1 fruit fly cellular context compared by ENCODE assay signal in the genomic region with DNA sequence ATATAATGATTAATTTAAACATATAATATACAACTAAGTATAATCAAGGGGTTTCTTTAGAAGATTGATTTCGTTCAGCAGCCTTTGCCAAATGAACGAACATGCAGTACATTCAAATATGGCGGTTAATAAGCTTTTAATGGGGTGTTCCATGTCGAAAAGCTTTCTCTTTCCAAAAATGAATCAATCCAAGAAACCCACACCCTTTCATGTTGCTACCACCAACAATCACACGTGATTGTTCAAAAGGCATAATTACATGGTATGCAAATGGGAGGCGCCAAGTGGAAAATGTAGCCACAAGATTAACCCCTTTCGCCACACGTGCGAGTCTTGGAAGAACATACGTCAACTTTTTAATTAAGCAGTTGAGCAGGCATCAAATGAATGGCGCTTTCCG.
TF ChIP-seq lines count a peak whose summit lies in the region.

No protein-coding gene starts in this region.

TF ChIP-seq in whole organism, embryonic, 481 proteins besides CTCF, POLR2A, EP300 and RAD21 (continued from another document):
- TF ChIP-seq CG13287 (GFP tag; IDR thresholded peaks at IDR 0.05; lab: Robert Waterston, UW; ENCODE audit: partially characterized antibody) (peak; percentile 5; the same call in 1 of the 2 replicates), MTF-1 (GFP tag; optimal IDR thresholded peaks at IDR 0.05; lab: Kevin White, UChicago; ENCODE audit: borderline replicate concordance) (no peak), CG13624 (GFP tag; optimal IDR thresholded peaks at IDR 0.05; lab: Kevin White, UChicago) (no peak), Dip3 (GFP tag; optimal IDR thresholded peaks at IDR 0.05; lab: Kevin White, UChicago) (no peak), CG4820 (GFP tag; optimal IDR thresholded peaks at IDR 0.05; lab: Kevin White, UChicago) (no peak), D (optimal IDR thresholded peaks at IDR 0.05; lab: Kevin White, UChicago) (no peak), D (GFP tag; optimal IDR thresholded peaks at IDR 0.05; lab: Kevin White, UChicago) (no peak), Med (GFP tag; lab: Kevin White, UChicago) (no peak), Scr (GFP tag; IDR thresholded peaks at IDR 0.05; lab: Robert Waterston, UW; ENCODE audit: partially characterized antibody) (no peak), da (GFP tag; optimal IDR thresholded peaks at IDR 0.05; lab: Kevin White, UChicago) (no peak), cwo (GFP tag; optimal IDR thresholded peaks at IDR 0.05; lab: Kevin White, UChicago) (peak; percentile 73), lbe (GFP tag; optimal IDR thresholded peaks at IDR 0.05; lab: Kevin White, UChicago) (peak; percentile 48), ci (GFP tag; IDR thresholded peaks at IDR 0.05; lab: Robert Waterston, UW) (peak; percentile 18; the same call in 1 of the 3 replicates), NC2β (GFP tag; optimal IDR thresholded peaks at IDR 0.05; lab: Kevin White, UChicago) (no peak), CG34376 (GFP tag; optimal IDR thresholded peaks at IDR 0.05; lab: Kevin White, UChicago) (no peak), CG13775 (GFP tag; optimal IDR thresholded peaks at IDR 0.05; lab: Kevin White, UChicago) (no peak), CG13424 (tag; optimal IDR thresholded peaks at IDR 0.05; lab: Kevin White, UChicago) (no peak), prd (optimal IDR thresholded peaks at IDR 0.05; lab: Kevin White, UChicago) (no peak), prd (GFP tag; IDR thresholded peaks at IDR 0.05; lab: Robert Waterston, UW) (no peak), CG7745 (tag; optimal IDR thresholded peaks at IDR 0.05; lab: Kevin White, UChicago) (no peak), sob (GFP tag; IDR thresholded peaks at IDR 0.05; lab: Robert Waterston, UW) (no peak), Doc2 (GFP tag; IDR thresholded peaks at IDR 0.05; lab: Robert Waterston, UW) (no peak), CG4424 (GFP tag; optimal IDR thresholded peaks at IDR 0.05; lab: Kevin White, UChicago) (no peak), Hmx (GFP tag; optimal IDR thresholded peaks at IDR 0.05; lab: Kevin White, UChicago) (no peak), h (optimal IDR thresholded peaks at IDR 0.05; lab: Kevin White, UChicago) (no peak), ind (GFP tag; optimal IDR thresholded peaks at IDR 0.05; lab: Kevin White, UChicago) (no peak), gcm2 (GFP tag; optimal IDR thresholded peaks at IDR 0.05; lab: Kevin White, UChicago) (no peak), Dfd (GFP tag; optimal IDR thresholded peaks at IDR 0.05; lab: Kevin White, UChicago) (no peak), CG10431 (GFP tag; optimal IDR thresholded peaks at IDR 0.05; lab: Kevin White, UChicago) (peak; percentile 99), Drgx (GFP tag; IDR thresholded peaks at IDR 0.05; lab: Robert Waterston, UW) (no peak), peb (GFP tag; IDR thresholded peaks at IDR 0.05; lab: Robert Waterston, UW) (no peak), Hsf (GFP tag; optimal IDR thresholded peaks at IDR 0.05; lab: Kevin White, UChicago) (no peak), CG15514 (GFP tag; optimal IDR thresholded peaks at IDR 0.05; lab: Kevin White, UChicago) (peak; percentile 71), Mad (GFP tag; optimal IDR thresholded peaks at IDR 0.05; lab: Kevin White, UChicago) (no peak), CG8359 (GFP tag; optimal IDR thresholded peaks at IDR 0.05; lab: Kevin White, UChicago; ENCODE audit: borderline replicate concordance) (no peak), CG2129 (GFP tag; IDR thresholded peaks at IDR 0.05; lab: Robert Waterston, UW; ENCODE audit: partially characterized antibody) (no peak), Dek (tag; optimal IDR thresholded peaks at IDR 0.05; lab: Kevin White, UChicago) (no peak), ERR (GFP tag; optimal IDR thresholded peaks at IDR 0.05; lab: Kevin White, UChicago) (no peak), nerfin-2 (GFP tag; IDR thresholded peaks at IDR 0.05; lab: Robert Waterston, UW; ENCODE audit: partially characterized antibody) (no peak), pzg (GFP tag; optimal IDR thresholded peaks at IDR 0.05; lab: Kevin White, UChicago) (peak; percentile 19), CG15011 (GFP tag; optimal IDR thresholded peaks at IDR 0.05; lab: Kevin White, UChicago) (no peak), Bteb2 (GFP tag; optimal IDR thresholded peaks at IDR 0.05; lab: Kevin White, UChicago) (no peak), CG17186 (GFP tag; optimal IDR thresholded peaks at IDR 0.05; lab: Kevin White, UChicago) (no peak), CG3995 (GFP tag; optimal IDR thresholded peaks at IDR 0.05; lab: Kevin White, UChicago) (peak; percentile 69), br (optimal IDR thresholded peaks at IDR 0.05; lab: Kevin White, UChicago) (no peak), CG10209 (GFP tag; optimal IDR thresholded peaks at IDR 0.05; lab: Kevin White, UChicago) (no peak), org-1 (GFP tag; optimal IDR thresholded peaks at IDR 0.05; lab: Kevin White, UChicago) (no peak), CG1832 (GFP tag; optimal IDR thresholded peaks at IDR 0.05; lab: Kevin White, UChicago) (no peak), CkIIα-i1 (GFP tag; IDR thresholded peaks at IDR 0.05; lab: Robert Waterston, UW) (no peak), dmrt99B (tag; optimal IDR thresholded peaks at IDR 0.05; lab: Kevin White, UChicago) (no peak), Pdp1 (GFP tag; optimal IDR thresholded peaks at IDR 0.05; lab: Kevin White, UChicago) (no peak), Dp (GFP tag; optimal IDR thresholded peaks at IDR 0.05; lab: Kevin White, UChicago) (peak; percentile 75), vvl (GFP tag; IDR thresholded peaks at IDR 0.05; lab: Robert Waterston, UW) (peak; percentile 35; the same call in 1 of the 2 replicates), sens (GFP tag; lab: Kevin White, UChicago) (peak; percentile 12), pb (GFP tag; optimal IDR thresholded peaks at IDR 0.05; lab: Kevin White, UChicago) (no peak), CG17385 (GFP tag; optimal IDR thresholded peaks at IDR 0.05; lab: Kevin White, UChicago) (no peak), CG11504 (tag; optimal IDR thresholded peaks at IDR 0.05; lab: Kevin White, UChicago) (peak; percentile 72), CG11093 (GFP tag; IDR thresholded peaks at IDR 0.05; lab: Robert Waterston, UW) (no peak), nau (GFP tag; optimal IDR thresholded peaks at IDR 0.05; lab: Kevin White, UChicago) (peak; percentile 2), Dbx (GFP tag; IDR thresholded peaks at IDR 0.05; lab: Robert Waterston, UW) (peak; percentile 44; the same call in 1 of the 3 replicates), Opbp (GFP tag; IDR thresholded peaks at IDR 0.05; lab: Robert Waterston, UW; ENCODE audit: partially characterized antibody) (no peak), sc (optimal IDR thresholded peaks at IDR 0.05; lab: Kevin White, UChicago) (no peak), sc (GFP tag; optimal IDR thresholded peaks at IDR 0.05; lab: Kevin White, UChicago) (no peak), Stat92E (GFP tag; optimal IDR thresholded peaks at IDR 0.05; lab: Kevin White, UChicago) (no peak), HLH54F (GFP tag; optimal IDR thresholded peaks at IDR 0.05; lab: Kevin White, UChicago) (no peak), CG14667 (GFP tag; IDR thresholded peaks at IDR 0.05; lab: Robert Waterston, UW) (no peak), CG8290 (GFP tag; optimal IDR thresholded peaks at IDR 0.05; lab: Kevin White, UChicago) (no peak), CG8290 (tag; optimal IDR thresholded peaks at IDR 0.05; lab: Kevin White, UChicago) (peak in 1 of 2 experiments; percentile 11)
